Fruit fly (Drosophila melanogaster) whole organism, prepupa: Measurements from ENCODE around the gene CG42750.

Source experiments
- Blimp-1 ChIP-seq: fragments of 200-800 bp; sonication (Bioruptor generic); optimal IDR thresholded peaks from 3 replicates; lab custom pipeline; 2017; ENCODE audit warnings: missing biosample characterization, missing genetic modification characterization, mild to moderate bottlenecking, moderate library complexity, missing genetic modification reagents
- CG10669 ChIP-seq: fragments of 200-800 bp; sonication (Bioruptor generic); optimal IDR thresholded peaks from 3 replicates; lab custom pipeline; 2018; ENCODE audit warnings: missing biosample characterization, mild to moderate bottlenecking, missing genetic modification characterization, moderate library complexity
- CG11294 ChIP-seq: fragments of 200-800 bp; sonication (Bioruptor generic); IDR thresholded peaks from 2 replicates; pipeline ENCODE4 v1.3.6; 2022; ENCODE audit warnings: missing biosample characterization, missing genetic modification characterization
- CG11902 ChIP-seq: fragments of 200-800 bp; sonication (Bioruptor generic); optimal IDR thresholded peaks from 3 replicates; lab custom pipeline; 2016; ENCODE audit warnings: missing biosample characterization, missing genetic modification characterization
- CG15336 ChIP-seq: fragments of 200-800 bp; sonication (Bioruptor generic); IDR thresholded peaks from 2 replicates; pipeline ENCODE4 v1.3.6; 2022; ENCODE audit warnings: missing biosample characterization, missing genetic modification characterization
- CG1621 ChIP-seq: fragments of 200-800 bp; sonication (Bioruptor generic); optimal IDR thresholded peaks from 3 replicates; lab custom pipeline; 2018; ENCODE audit warnings: missing biosample characterization, mild to moderate bottlenecking, missing genetic modification characterization
- CG16779 ChIP-seq: fragments of 200-800 bp; sonication (Bioruptor generic); optimal IDR thresholded peaks from 3 replicates; lab custom pipeline; 2017; ENCODE audit warnings: missing biosample characterization, mild to moderate bottlenecking, missing genetic modification characterization
- CG3032 ChIP-seq: fragments of 200-800 bp; optimal IDR thresholded peaks from 2 replicates; lab custom pipeline; 2019; ENCODE audit warnings: missing biosample characterization, mild to moderate bottlenecking, missing genetic modification characterization, moderate library complexity
- CG31627 ChIP-seq: fragments of 200-800 bp; sonication (Bioruptor generic); optimal IDR thresholded peaks from 3 replicates; lab custom pipeline; 2016; ENCODE audit warnings: missing biosample characterization, missing genetic modification characterization
- CG32006 ChIP-seq: fragments of 200-800 bp; sonication (Bioruptor generic); optimal IDR thresholded peaks from 3 replicates; lab custom pipeline; 2017; ENCODE audit warnings: missing biosample characterization, mild to moderate bottlenecking, missing genetic modification characterization
- CG34406 ChIP-seq: fragments of 200-800 bp; sonication (Bioruptor generic); optimal IDR thresholded peaks from 3 replicates; lab custom pipeline; 2016; ENCODE audit warnings: missing biosample characterization, missing genetic modification characterization
- CG4318 ChIP-seq: fragments of 200-800 bp; sonication (Bioruptor generic); optimal IDR thresholded peaks from 3 replicates; lab custom pipeline; 2017; ENCODE audit warnings: missing biosample characterization, mild to moderate bottlenecking, missing genetic modification characterization
- CG6163 ChIP-seq: fragments of 200-800 bp; sonication (Bioruptor generic); IDR thresholded peaks from 3 replicates; pipeline ENCODE4 v1.3.6; 2022; ENCODE audit warnings: missing biosample characterization, missing genetic modification characterization
- CG6792 ChIP-seq: fragments of 200-800 bp; sonication (Bioruptor generic); optimal IDR thresholded peaks from 3 replicates; lab custom pipeline; 2016; ENCODE audit warnings: missing biosample characterization, missing genetic modification characterization
- CG6854 ChIP-seq: fragments of 200-800 bp; sonication (Bioruptor generic); optimal IDR thresholded peaks from 2 replicates; lab custom pipeline; 2017; ENCODE audit warnings: missing biosample characterization, mild to moderate bottlenecking, missing genetic modification characterization
- CG8119 ChIP-seq: fragments of 200-800 bp; sonication (Bioruptor generic); IDR thresholded peaks from 3 replicates; pipeline ENCODE4 v1.3.6; 2022; ENCODE audit warnings: missing biosample characterization, missing genetic modification characterization
- CG8319 ChIP-seq: fragments of 200-800 bp; sonication (Bioruptor generic); optimal IDR thresholded peaks from 3 replicates; lab custom pipeline; 2016; ENCODE audit warnings: missing biosample characterization, missing genetic modification characterization
- CG8632 ChIP-seq: fragments of 200-800 bp; sonication (Bioruptor generic); optimal IDR thresholded peaks from 3 replicates; lab custom pipeline; 2016; ENCODE audit warnings: missing biosample characterization, missing genetic modification characterization
- Eip75B ChIP-seq: fragments of 200-800 bp; sonication (Bioruptor generic); optimal IDR thresholded peaks from 3 replicates; lab custom pipeline; 2016; ENCODE audit warnings: missing biosample characterization, missing genetic modification characterization
- Eip93F ChIP-seq: fragments of 200-800 bp; sonication (Bioruptor generic); optimal IDR thresholded peaks from 2 replicates; lab custom pipeline; 2016; ENCODE audit warnings: missing biosample characterization, mild to moderate bottlenecking, missing genetic modification characterization
- Ets96B ChIP-seq: fragments of 200-800 bp; optimal IDR thresholded peaks from 2 replicates; lab custom pipeline; 2019; ENCODE audit warnings: missing biosample characterization, mild to moderate bottlenecking, missing genetic modification characterization, moderate library complexity
- Gug ChIP-seq: fragments of 200-800 bp; sonication (Bioruptor generic); IDR thresholded peaks from 2 replicates; pipeline ENCODE4 v1.3.6; 2022; ENCODE audit warnings: missing biosample characterization, missing genetic modification characterization
- Hr38 ChIP-seq: sonication (Bioruptor generic); optimal IDR thresholded peaks from 2 replicates; lab custom pipeline; 2016; ENCODE audit warnings: missing biosample characterization, missing genetic modification characterization
- Hr39 ChIP-seq: fragments of 200-800 bp; sonication (Bioruptor generic); optimal IDR thresholded peaks from 2 replicates; lab custom pipeline; 2016; ENCODE audit warnings: missing biosample characterization, missing genetic modification characterization
- Hr4 ChIP-seq: fragments of 200-800 bp; sonication (Bioruptor generic); optimal IDR thresholded peaks from 3 replicates; lab custom pipeline; 2016; ENCODE audit warnings: missing biosample characterization, missing genetic modification characterization
- Lpt ChIP-seq: fragments of 200-800 bp; sonication (Bioruptor generic); optimal IDR thresholded peaks from 3 replicates; lab custom pipeline; 2016; ENCODE audit warnings: missing biosample characterization, missing genetic modification characterization
- Met ChIP-seq: fragments of 200-800 bp; sonication (Bioruptor generic); optimal IDR thresholded peaks from 3 replicates; lab custom pipeline; 2016; ENCODE audit warnings: missing biosample characterization, missing genetic modification characterization
- Sox102F ChIP-seq: fragments of 200-800 bp; sonication (Bioruptor generic); optimal IDR thresholded peaks from 2 replicates; lab custom pipeline; 2016; ENCODE audit warnings: missing biosample characterization, mild to moderate bottlenecking, missing genetic modification characterization
- Sox14 ChIP-seq: fragments of 200-800 bp; sonication (Bioruptor generic); optimal IDR thresholded peaks from 3 replicates; lab custom pipeline; 2016; ENCODE audit warnings: missing biosample characterization, missing genetic modification characterization
- achi ChIP-seq: fragments of 200-800 bp; sonication (Bioruptor generic); optimal IDR thresholded peaks from 3 replicates; lab custom pipeline; 2016; ENCODE audit warnings: missing biosample characterization, missing genetic modification characterization
- acj6 ChIP-seq: fragments of 200-800 bp; sonication (Bioruptor generic); optimal IDR thresholded peaks from 3 replicates; lab custom pipeline; 2016; ENCODE audit warnings: missing biosample characterization, missing genetic modification characterization
- cyc ChIP-seq: fragments of 200-800 bp; sonication (Bioruptor generic); optimal IDR thresholded peaks from 3 replicates; lab custom pipeline; 2016; ENCODE audit warnings: missing biosample characterization, missing genetic modification characterization
- dsx ChIP-seq: fragments of 200-800 bp; optimal IDR thresholded peaks from 3 replicates; lab custom pipeline; 2019; ENCODE audit warnings: missing biosample characterization, mild to moderate bottlenecking, missing genetic modification characterization, moderate library complexity; ENCODE audit not compliant: poor library complexity, severe bottlenecking
- eg ChIP-seq: fragments of 200-800 bp; sonication (Bioruptor generic); IDR thresholded peaks from 3 replicates; pipeline ENCODE4 v1.3.6; 2022; ENCODE audit warnings: missing biosample characterization, missing genetic modification characterization
- esn ChIP-seq: fragments of 200-800 bp; sonication (Bioruptor generic); optimal IDR thresholded peaks from 2 replicates; lab custom pipeline; 2016; ENCODE audit warnings: missing biosample characterization, mild to moderate bottlenecking, missing genetic modification characterization, moderate library complexity
- fd59A ChIP-seq: fragments of 200-800 bp; sonication (Bioruptor generic); optimal IDR thresholded peaks from 2 replicates; lab custom pipeline; 2017; ENCODE audit warnings: missing biosample characterization, mild to moderate bottlenecking, missing genetic modification characterization, missing genetic modification reagents
- fd85E ChIP-seq: fragments of 200-800 bp; sonication (Bioruptor generic); optimal IDR thresholded peaks from 3 replicates; lab custom pipeline; 2016; ENCODE audit warnings: missing biosample characterization, missing genetic modification characterization
- fkh ChIP-seq: fragments of 200-800 bp; sonication (Bioruptor generic); optimal IDR thresholded peaks from 3 replicates; lab custom pipeline; 2017; ENCODE audit warnings: missing biosample characterization, mild to moderate bottlenecking, missing genetic modification characterization, moderate library complexity
- lz ChIP-seq: fragments of 200-800 bp; sonication (Bioruptor generic); optimal IDR thresholded peaks from 3 replicates; lab custom pipeline; 2016; ENCODE audit warnings: missing biosample characterization, missing genetic modification characterization
- net ChIP-seq: fragments of 200-800 bp; sonication (Bioruptor generic); optimal IDR thresholded peaks from 3 replicates; lab custom pipeline; 2016; ENCODE audit warnings: missing biosample characterization, missing genetic modification characterization
- pdm3 ChIP-seq: fragments of 200-800 bp; sonication (Bioruptor generic); optimal IDR thresholded peaks from 3 replicates; lab custom pipeline; 2016; ENCODE audit warnings: missing biosample characterization, missing genetic modification characterization
- salr ChIP-seq, 2 experiments: fragments of 200-800 bp; sonication (Bioruptor generic); optimal IDR thresholded peaks; 3 replicates each; lab custom pipeline; 2016 to 2018; ENCODE audit warnings: missing biosample characterization in 2 of 2, missing genetic modification characterization in 2 of 2, mild to moderate bottlenecking in 1 of 2
- ss ChIP-seq, 2 experiments: fragments of 200-800 bp; sonication (Bioruptor generic); optimal IDR thresholded peaks; 2 replicates in 1 of 2; 3 replicates in 1 of 2; lab custom pipeline; 2017 to 2018; ENCODE audit warnings: mild to moderate bottlenecking in 2 of 2, missing biosample characterization in 2 of 2, missing genetic modification characterization in 2 of 2, moderate library complexity in 1 of 2
- svp ChIP-seq: fragments of 200-800 bp; sonication (Bioruptor generic); peaks from one replicate; lab custom pipeline; 2016; ENCODE audit warnings: missing biosample characterization, missing genetic modification characterization
- vri ChIP-seq: fragments of 200-800 bp; sonication (Bioruptor generic); optimal IDR thresholded peaks from 3 replicates; lab custom pipeline; 2016; ENCODE audit warnings: missing biosample characterization, mild to moderate bottlenecking, missing genetic modification characterization

The CG42750 gene

DNA sequence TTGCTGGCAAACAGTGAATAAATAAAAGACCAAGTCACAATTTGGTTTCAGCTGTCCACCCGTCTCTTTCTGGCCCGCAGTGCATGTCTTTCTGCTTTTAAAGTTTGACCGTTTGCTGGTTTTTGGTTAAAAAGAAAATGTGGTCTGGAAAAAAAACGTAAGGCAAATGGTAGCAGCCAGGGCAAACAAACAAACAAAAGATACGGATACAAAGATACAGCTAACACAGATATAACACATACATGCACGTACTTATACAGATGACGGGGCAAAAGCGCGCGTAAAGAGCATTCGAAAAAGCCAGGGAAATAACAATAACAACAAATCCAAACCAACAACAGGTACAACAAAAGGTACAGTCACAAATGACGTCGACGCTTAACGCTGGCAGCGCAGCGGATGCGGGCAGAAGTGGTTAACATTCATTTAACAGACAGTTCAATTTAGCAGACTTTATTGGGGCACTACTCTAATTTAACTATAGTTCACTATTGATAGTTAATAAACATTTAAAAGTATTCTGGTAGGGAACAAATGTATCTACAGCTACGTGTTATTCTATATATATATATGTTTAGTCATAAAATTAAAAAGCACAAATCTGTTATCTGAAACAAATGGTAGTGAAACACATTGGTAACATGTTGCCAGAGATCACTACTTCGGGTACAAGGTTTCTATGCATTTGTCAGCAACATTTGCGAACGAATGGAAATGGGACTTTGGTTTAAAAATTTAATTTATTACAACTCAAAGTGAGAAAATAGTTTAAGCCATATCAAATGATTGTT is 38.5 kb upstream of the CG42750 start (continued):
- TF ChIP-seq CG8119 (GFP tag; lab: Robert Waterston, UW) (no peak; the same call in 2 of the 3 replicates), Ets96B (tag; lab: Kevin White, UChicago) (no peak), CG1621 (tag; lab: Kevin White, UChicago) (peak; percentile 23), CG4318 (GFP tag; lab: Kevin White, UChicago) (no peak), CG15336 (0 out of 2 replicates have a peak, but pooled peaks have one; percentile 12), Lpt (GFP tag; lab: Kevin White, UChicago) (no peak), salr (GFP tag; optimal IDR thresholded peaks at IDR 0.05; lab: Kevin White, UChicago) (no peak), CG3032 (no peak), Eip75B (no peak), fd85E (GFP tag; lab: Kevin White, UChicago) (no peak), ss (GFP tag; optimal IDR thresholded peaks at IDR 0.05; lab: Kevin White, UChicago) (peak in 1 of 2 experiments; percentile 26), eg (peak; percentile 46; the same call in 2 of the 3 replicates), Met (GFP tag; lab: Kevin White, UChicago) (no peak), fkh (GFP tag; lab: Kevin White, UChicago) (peak; percentile 73), CG6792 (GFP tag; lab: Kevin White, UChicago) (no peak)

DNA sequence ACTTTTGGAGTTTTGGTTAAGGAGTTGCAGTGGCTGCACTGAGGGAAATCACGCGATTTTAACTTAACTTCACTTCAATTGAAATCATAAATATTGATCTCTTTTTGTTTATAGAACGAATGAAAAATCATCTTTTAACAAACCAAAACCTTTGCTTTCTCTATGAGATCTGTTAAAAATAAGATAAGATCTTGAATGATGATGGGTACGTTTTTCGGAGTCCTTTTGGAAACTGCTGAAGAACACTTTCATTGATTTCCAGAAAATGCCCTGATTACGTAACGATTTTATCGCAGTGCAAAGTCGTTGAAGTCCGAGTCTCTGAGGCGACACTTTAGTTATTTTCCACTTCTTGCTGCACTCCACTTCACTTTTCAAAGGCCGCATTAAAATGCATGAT is 36.7 kb upstream of the CG42750 start:
- TF ChIP-seq Blimp-1 (GFP tag; lab: Kevin White, UChicago) (peak; percentile 81), CG6163 (peak; percentile 75), Met (GFP tag; lab: Kevin White, UChicago) (peak; percentile 94), CG8319 (peak; percentile 78), salr (GFP tag; optimal IDR thresholded peaks at IDR 0.05; lab: Kevin White, UChicago) (peak; percentile 77 to 87), CG11294 (GFP tag; lab: Robert Waterston, UW) (no peak), Lpt (GFP tag; lab: Kevin White, UChicago) (peak; percentile 33), CG6854 (GFP tag; lab: Kevin White, UChicago) (peak; percentile 84), Hr4 (GFP tag; lab: Kevin White, UChicago) (peak; percentile 67), Sox14 (GFP tag; lab: Kevin White, UChicago) (peak; percentile 93), CG3032 (peak; percentile 92), CG15336 (peak; percentile 67), cyc (GFP tag; lab: Kevin White, UChicago) (peak; percentile 93), Gug (peak; percentile 58), CG6792 (GFP tag; lab: Kevin White, UChicago) (peak; percentile 89), CG11902 (GFP tag; lab: Kevin White, UChicago) (peak; percentile 77), Ets96B (tag; lab: Kevin White, UChicago) (peak; percentile 92), CG16779 (tag; lab: Kevin White, UChicago) (peak; percentile 67), dsx (peak; percentile 78), lz (GFP tag; lab: Kevin White, UChicago) (peak; percentile 95), ss (GFP tag; optimal IDR thresholded peaks at IDR 0.05; lab: Kevin White, UChicago) (peak; percentile 71 to 78), Eip75B (peak; percentile 89), Hr39 (GFP tag; lab: Kevin White, UChicago) (peak; percentile 93), CG32006 (GFP tag; lab: Kevin White, UChicago) (peak; percentile 81), fkh (GFP tag; lab: Kevin White, UChicago) (no peak), net (GFP tag; lab: Kevin White, UChicago) (peak; percentile 81), Eip93F (peak; percentile 39), fd85E (GFP tag; lab: Kevin White, UChicago) (peak; percentile 67), pdm3 (peak; percentile 88), achi (GFP tag; lab: Kevin White, UChicago) (peak; percentile 85), fd59A (GFP tag; lab: Kevin White, UChicago) (peak; percentile 91), Hr38 (no peak), Sox102F (GFP tag; lab: Kevin White, UChicago) (peak; percentile 92), CG34406 (GFP tag; lab: Kevin White, UChicago) (peak; percentile 84), CG10669 (GFP tag; lab: Kevin White, UChicago) (peak; percentile 89), CG31627 (GFP tag; lab: Kevin White, UChicago) (peak; percentile 93), CG1621 (tag; lab: Kevin White, UChicago) (peak; percentile 75), esn (GFP tag; lab: Kevin White, UChicago) (peak; percentile 94), acj6 (peak; percentile 90), svp (GFP tag; lab: Kevin White, UChicago) (peak; percentile 97), vri (GFP tag; lab: Kevin White, UChicago) (peak; percentile 88), CG8632 (GFP tag; lab: Kevin White, UChicago) (peak; percentile 79), CG4318 (GFP tag; lab: Kevin White, UChicago) (peak; percentile 78)
